Fruit fly (Drosophila melanogaster) whole organism, embryonic: ENCODE results near the gene CG33160.

Experiments
- Aef1 ChIP-seq: fragments of 200-800 bp; sonication (Bioruptor generic); IDR thresholded peaks from 3 replicates; pipeline ENCODE4 v1.3.6; 2022; ENCODE audit warnings: missing biosample characterization, missing genetic modification characterization
- BEAF-32 ChIP-seq: fragments of 200-800 bp; sonication (Bioruptor generic); optimal IDR thresholded peaks from 3 replicates; lab custom pipeline; 2017; ENCODE audit warnings: missing biosample characterization, missing genetic modification characterization, mild to moderate bottlenecking, moderate library complexity, missing genetic modification reagents
- CG1024 ChIP-seq: fragments of 200-800 bp; sonication (Bioruptor generic); IDR thresholded peaks from 2 replicates; pipeline ENCODE4 v1.3.6; 2022; ENCODE audit warnings: missing biosample characterization, missing genetic modification characterization
- CG10321 ChIP-seq: fragments of 200-800 bp; sonication (Bioruptor generic); IDR thresholded peaks from 2 replicates; pipeline ENCODE4 v1.3.6; 2022; ENCODE audit warnings: missing biosample characterization, missing genetic modification characterization
- CG1233 ChIP-seq: fragments of 200-800 bp; sonication (Bioruptor generic); optimal IDR thresholded peaks from 4 replicates; lab custom pipeline; 2018; ENCODE audit warnings: missing biosample characterization, mild to moderate bottlenecking, missing genetic modification characterization
- CG1529 ChIP-seq: fragments of 200-800 bp; sonication (Bioruptor generic); optimal IDR thresholded peaks from 3 replicates; lab custom pipeline; 2018; ENCODE audit warnings: missing biosample characterization, missing genetic modification characterization
- CG17361 ChIP-seq: fragments of 200-800 bp; sonication (Bioruptor generic); IDR thresholded peaks from 3 replicates; pipeline ENCODE4 v1.3.6; 2022; ENCODE audit warnings: missing biosample characterization, missing genetic modification characterization
- CG18011 ChIP-seq: fragments of 200-800 bp; sonication (Bioruptor generic); optimal IDR thresholded peaks from 2 replicates; lab custom pipeline; 2017; ENCODE audit warnings: missing biosample characterization, missing genetic modification characterization, mild to moderate bottlenecking, moderate library complexity, missing genotype
- CG18476 ChIP-seq: fragments of 200-800 bp; sonication (Bioruptor generic); optimal IDR thresholded peaks from 2 replicates; lab custom pipeline; 2016; ENCODE audit warnings: missing biosample characterization, mild to moderate bottlenecking, missing genetic modification characterization
- CG2116 ChIP-seq: fragments of 200-800 bp; sonication (Bioruptor generic); optimal IDR thresholded peaks from 3 replicates; lab custom pipeline; 2018; ENCODE audit warnings: missing biosample characterization, mild to moderate bottlenecking, missing genetic modification characterization
- CG33213 ChIP-seq: fragments of 200-800 bp; sonication (Bioruptor generic); optimal IDR thresholded peaks from 3 replicates; lab custom pipeline; 2016; ENCODE audit warnings: missing biosample characterization, missing genetic modification characterization
- CG34376 ChIP-seq: fragments of 200-800 bp; sonication (Bioruptor generic); optimal IDR thresholded peaks from 2 replicates; lab custom pipeline; 2018; ENCODE audit warnings: missing biosample characterization, mild to moderate bottlenecking, missing genetic modification characterization
- CG42726 ChIP-seq: fragments of 200-800 bp; sonication (Bioruptor generic); IDR thresholded peaks from 2 replicates; pipeline ENCODE4 v1.3.6; 2022; ENCODE audit warnings: missing biosample characterization, missing genetic modification characterization; ENCODE audit not compliant: partially characterized antibody
- CG4424 ChIP-seq: fragments of 200-800 bp; sonication (Bioruptor generic); optimal IDR thresholded peaks from 3 replicates; lab custom pipeline; 2016; ENCODE audit warnings: missing biosample characterization, missing genetic modification characterization
- CG8924 ChIP-seq: fragments of 200-800 bp; optimal IDR thresholded peaks from 3 replicates; lab custom pipeline; 2019; ENCODE audit warnings: missing biosample characterization, mild to moderate bottlenecking, missing genetic modification characterization, moderate library complexity
- CkIIα-i1 ChIP-seq: fragments of 200-800 bp; sonication (Bioruptor generic); IDR thresholded peaks from 2 replicates; pipeline ENCODE4 v1.3.6; 2022; ENCODE audit warnings: missing biosample characterization, missing genetic modification characterization
- Doc3 ChIP-seq: fragments of 200-800 bp; sonication (Bioruptor generic); IDR thresholded peaks from 3 replicates; pipeline ENCODE4 v1.3.6; 2022; ENCODE audit warnings: missing biosample characterization, missing genetic modification characterization; ENCODE audit not compliant: partially characterized antibody
- Ets65A ChIP-seq: fragments of 200-800 bp; sonication (Bioruptor generic); peaks from one replicate; lab custom pipeline; 2016; ENCODE audit warnings: missing biosample characterization, missing genetic modification characterization
- Fer1 ChIP-seq: fragments of 200-800 bp; sonication (Bioruptor generic); optimal IDR thresholded peaks from 2 replicates; lab custom pipeline; 2017; ENCODE audit warnings: missing biosample characterization, mild to moderate bottlenecking, missing genetic modification characterization
- Hey ChIP-seq: fragments of 200-800 bp; sonication (Bioruptor generic); optimal IDR thresholded peaks from 3 replicates; lab custom pipeline; 2018; ENCODE audit warnings: missing biosample characterization, mild to moderate bottlenecking, missing genetic modification characterization
- Max ChIP-seq: fragments of 200-800 bp; sonication (Bioruptor generic); optimal IDR thresholded peaks from 2 replicates; lab custom pipeline; 2016; ENCODE audit warnings: missing biosample characterization, mild to moderate bottlenecking, missing genetic modification characterization
- Opbp ChIP-seq: fragments of 200-800 bp; sonication (Bioruptor generic); IDR thresholded peaks from 3 replicates; pipeline ENCODE4 v1.3.6; 2022; ENCODE audit warnings: missing biosample characterization, missing genetic modification characterization; ENCODE audit not compliant: partially characterized antibody
- Rfx ChIP-seq: fragments of 200-800 bp; sonication (Bioruptor generic); IDR thresholded peaks from 2 replicates; pipeline ENCODE4 v1.3.6; 2022; ENCODE audit warnings: missing biosample characterization, missing genetic modification characterization
- Sin3A ChIP-seq: fragments of >200 bp; optimal IDR thresholded peaks from 2 replicates; lab custom pipeline; 2018
- Sry-δ ChIP-seq: fragments of 200-800 bp; sonication (Bioruptor generic); optimal IDR thresholded peaks from 2 replicates; lab custom pipeline; 2016; ENCODE audit warnings: missing biosample characterization, missing genetic modification characterization
- Ssrp ChIP-seq: fragments of 200-800 bp; sonication (Bioruptor generic); optimal IDR thresholded peaks from 2 replicates; lab custom pipeline; 2018; ENCODE audit warnings: missing biosample characterization, mild to moderate bottlenecking, missing genetic modification characterization, moderate library complexity
- Vsx1 ChIP-seq: fragments of 200-800 bp; sonication (Bioruptor generic); optimal IDR thresholded peaks from 2 replicates; lab custom pipeline; 2017; ENCODE audit warnings: missing biosample characterization, mild to moderate bottlenecking, missing genetic modification characterization, missing genetic modification reagents
- ato ChIP-seq: fragments of 200-800 bp; sonication (Bioruptor generic); IDR thresholded peaks from 2 replicates; pipeline ENCODE4 v1.3.6; 2022; ENCODE audit warnings: missing biosample characterization, missing genetic modification characterization; ENCODE audit not compliant: partially characterized antibody
- bigmax ChIP-seq: fragments of 200-800 bp; sonication (Bioruptor generic); optimal IDR thresholded peaks from 2 replicates; lab custom pipeline; 2018; ENCODE audit warnings: missing biosample characterization, mild to moderate bottlenecking, missing genetic modification characterization
- da ChIP-seq: fragments of 200-800 bp; sonication (Bioruptor generic); optimal IDR thresholded peaks from 2 replicates; lab custom pipeline; 2016; ENCODE audit warnings: missing biosample characterization, missing genetic modification characterization
- dan ChIP-seq: fragments of 200-800 bp; sonication (Bioruptor generic); IDR thresholded peaks from 2 replicates; pipeline ENCODE4 v1.3.6; 2022; ENCODE audit warnings: missing biosample characterization, missing genetic modification characterization
- danr ChIP-seq: fragments of 200-800 bp; sonication (Bioruptor generic); IDR thresholded peaks from 2 replicates; pipeline ENCODE4 v1.3.6; 2022; ENCODE audit warnings: missing biosample characterization, missing genetic modification characterization
- emc ChIP-seq: fragments of 200-800 bp; sonication (Bioruptor generic); optimal IDR thresholded peaks from 2 replicates; lab custom pipeline; 2016; ENCODE audit warnings: missing biosample characterization, missing genetic modification characterization
- ems ChIP-seq: fragments of 200-800 bp; sonication (Bioruptor generic); optimal IDR thresholded peaks from 3 replicates; lab custom pipeline; 2016; ENCODE audit warnings: missing biosample characterization, missing genetic modification characterization
- gsb ChIP-seq: fragments of 200-800 bp; sonication (Bioruptor generic); IDR thresholded peaks from 2 replicates; pipeline ENCODE4 v1.3.6; 2022; ENCODE audit warnings: missing biosample characterization, missing genetic modification characterization
- mam ChIP-seq: fragments of 200-800 bp; sonication (Bioruptor generic); optimal IDR thresholded peaks from 3 replicates; lab custom pipeline; 2016; ENCODE audit warnings: missing biosample characterization, missing genetic modification characterization
- odd ChIP-seq: fragments of 200-800 bp; sonication (Bioruptor generic); optimal IDR thresholded peaks from 2 replicates; lab custom pipeline; 2017; ENCODE audit warnings: missing biosample characterization, mild to moderate bottlenecking, missing genetic modification characterization
- onecut ChIP-seq: fragments of 200-800 bp; sonication (Bioruptor generic); IDR thresholded peaks from 2 replicates; pipeline ENCODE4 v1.3.6; 2022; ENCODE audit warnings: missing biosample characterization, missing genetic modification characterization
- sd ChIP-seq: fragments of 200-800 bp; sonication (Bioruptor generic); optimal IDR thresholded peaks from 3 replicates; lab custom pipeline; 2018; ENCODE audit warnings: missing biosample characterization, mild to moderate bottlenecking, missing genetic modification characterization, moderate library complexity
- seq ChIP-seq: fragments of 200-800 bp; sonication (Bioruptor generic); IDR thresholded peaks from 2 replicates; pipeline ENCODE4 v1.3.6; 2022; ENCODE audit warnings: missing biosample characterization, missing genetic modification characterization
- slp2 ChIP-seq: fragments of 200-800 bp; sonication (Bioruptor generic); optimal IDR thresholded peaks from 2 replicates; lab custom pipeline; 2016; ENCODE audit warnings: missing biosample characterization, missing genetic modification characterization
- ssp ChIP-seq: fragments of 200-800 bp; sonication (Bioruptor generic); IDR thresholded peaks from 2 replicates; pipeline ENCODE4 v1.3.6; 2022; ENCODE audit warnings: missing biosample characterization, missing genetic modification characterization
- sug ChIP-seq: fragments of 200-800 bp; optimal IDR thresholded peaks from 2 replicates; lab custom pipeline; 2019; ENCODE audit warnings: missing biosample characterization, mild to moderate bottlenecking, missing genetic modification characterization, moderate library complexity
- vvl ChIP-seq: fragments of 200-800 bp; sonication (Bioruptor generic); IDR thresholded peaks from 2 replicates; pipeline ENCODE4 v1.3.6; 2022; ENCODE audit warnings: missing biosample characterization, missing genetic modification characterization
- zf30C ChIP-seq: fragments of 200-800 bp; sonication (Bioruptor generic); optimal IDR thresholded peaks from 3 replicates; lab custom pipeline; 2018; ENCODE audit warnings: missing biosample characterization, mild to moderate bottlenecking, missing genetic modification characterization

The CG33160 gene

DNA sequence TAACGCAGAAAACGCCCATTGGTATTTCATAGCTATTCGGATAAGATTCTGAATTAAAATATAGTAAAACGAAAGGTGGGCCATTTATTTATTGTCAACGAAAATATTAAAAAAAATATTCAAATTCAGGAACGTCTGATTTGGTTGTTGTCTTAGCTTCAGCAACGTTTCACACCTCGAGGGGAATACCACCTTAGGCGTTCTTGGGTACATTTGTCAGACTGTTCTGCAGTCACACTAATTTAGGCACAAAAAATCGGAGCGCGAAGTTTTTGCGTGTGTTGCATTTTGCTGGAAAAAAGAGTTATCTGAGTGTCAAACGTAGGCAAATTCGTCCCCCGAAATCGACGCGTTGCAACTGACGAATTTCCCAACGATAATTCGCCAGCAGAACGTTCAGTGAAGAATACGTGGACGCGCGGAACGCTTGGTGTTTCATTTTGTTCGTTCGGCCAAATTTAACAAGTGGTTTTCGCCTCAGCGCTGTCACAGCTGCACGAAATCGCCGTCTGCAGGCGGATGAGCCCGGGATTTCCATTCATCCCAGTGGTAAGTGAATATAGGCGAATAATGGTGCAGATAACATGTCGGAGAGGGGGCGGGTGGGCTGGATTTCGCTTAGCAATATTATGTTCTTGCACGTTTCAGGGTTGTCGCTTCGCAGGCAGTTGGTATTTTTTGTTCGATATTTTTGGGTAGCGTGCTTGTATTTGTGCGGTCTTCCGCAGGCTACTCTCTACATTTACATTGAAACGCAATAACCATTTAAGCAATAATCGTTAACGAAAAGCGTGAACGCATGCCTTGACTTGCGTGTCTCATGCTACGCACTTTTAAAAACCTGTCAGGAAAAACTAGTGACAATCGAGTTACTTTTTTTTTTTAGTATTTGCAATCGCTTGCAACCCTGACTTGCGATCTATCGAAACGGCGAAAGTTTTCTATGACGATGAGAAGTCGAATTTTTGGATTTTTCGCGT, 18.9 kb upstream of the CG33160 start, which contains the start of gene Larp4B (continued):
- no peak for TF ChIP-seq zf30C
- no peak for TF ChIP-seq CG18476 (GFP tag; lab: Kevin White, UChicago)
- no peak for TF ChIP-seq gsb (GFP tag; lab: Robert Waterston, UW)
- peak; percentile 45 for TF ChIP-seq Rfx (GFP tag; lab: Robert Waterston, UW)
- TF ChIP-seq Vsx1 (GFP tag; lab: Kevin White, UChicago) = no peak
- peak; percentile 80 for TF ChIP-seq CG33213 (GFP tag; lab: Kevin White, UChicago)
- no peak for TF ChIP-seq onecut (GFP tag; lab: Robert Waterston, UW)
- no peak for TF ChIP-seq CG34376
- TF ChIP-seq CkIIα-i1 (GFP tag; lab: Robert Waterston, UW) = no peak
- no peak for TF ChIP-seq sug (tag; lab: Kevin White, UChicago)
- no peak for TF ChIP-seq CG18011 (GFP tag; lab: Kevin White, UChicago)
- TF ChIP-seq Doc3 (GFP tag; lab: Robert Waterston, UW) = peak; percentile 77
- no peak for TF ChIP-seq CG10321 (GFP tag; lab: Robert Waterston, UW)
- TF ChIP-seq CG1024 (GFP tag; lab: Robert Waterston, UW) = no peak
- peak; percentile 84 for TF ChIP-seq vvl
- no peak for TF ChIP-seq Hey
- TF ChIP-seq bigmax (GFP tag; lab: Kevin White, UChicago) = peak; percentile 19
- TF ChIP-seq da (GFP tag; lab: Kevin White, UChicago) = no peak
- TF ChIP-seq CG1529 (GFP tag; lab: Kevin White, UChicago) = no peak
- no peak for TF ChIP-seq seq (GFP tag; lab: Robert Waterston, UW)
- peak; percentile 98 for TF ChIP-seq CG2116 (GFP tag; lab: Kevin White, UChicago)
- TF ChIP-seq mam = peak; percentile 28
- TF ChIP-seq Fer1 = no peak
- TF ChIP-seq sd (tag; lab: Kevin White, UChicago) = peak; percentile 37
- no peak for TF ChIP-seq CG17361 (GFP tag; lab: Robert Waterston, UW)
- TF ChIP-seq emc = no peak
- TF ChIP-seq CG1233 (GFP tag; lab: Kevin White, UChicago) = no peak
- peak; percentile 86 for TF ChIP-seq Sin3A (lab: Kevin White, UChicago)
- TF ChIP-seq CG42726 (GFP tag; lab: Robert Waterston, UW) = 0 out of 2 replicates have a peak, but pooled peaks have one; percentile 46
- no peak for TF ChIP-seq dan (GFP tag; lab: Robert Waterston, UW)
- no peak for TF ChIP-seq slp2 (GFP tag; lab: Kevin White, UChicago)
- no peak for TF ChIP-seq ems
- peak; percentile 21; the same call in 1 of the 2 replicates for TF ChIP-seq ato (GFP tag; lab: Robert Waterston, UW)
- no peak for TF ChIP-seq ssp (GFP tag; lab: Robert Waterston, UW)
- peak; percentile 22 for TF ChIP-seq Max (GFP tag; lab: Kevin White, UChicago)
- TF ChIP-seq Sry-δ (GFP tag; lab: Kevin White, UChicago) = peak; percentile 69
- TF ChIP-seq odd = no peak
- peak; percentile 89 for TF ChIP-seq Ets65A
- no peak for TF ChIP-seq Aef1 (GFP tag; lab: Robert Waterston, UW)
- peak; percentile 83 for TF ChIP-seq BEAF-32 (GFP tag; lab: Kevin White, UChicago)
- TF ChIP-seq danr = no peak
- TF ChIP-seq CG4424 (GFP tag; lab: Kevin White, UChicago) = no peak
- peak; percentile 20 for TF ChIP-seq CG8924 (tag; lab: Kevin White, UChicago)
- peak; percentile 14 for TF ChIP-seq Ssrp (tag; lab: Kevin White, UChicago)
- peak; percentile 35; the same call in 2 of the 3 replicates for TF ChIP-seq Opbp
